Worm (Caenorhabditis elegans) whole organism, L1 larva: ENCODE results near the gene F56C9.8.

ENCODE experiments used
- C04F5.9 ChIP-seq: sonication (generic microtip); optimal IDR thresholded peaks from 2 replicates; lab custom pipeline; 2016; ENCODE audit warnings: missing genetic modification characterization, missing compliant biosample characterization
- C16A3.4 ChIP-seq: fragments of 150-350 bp; optimal IDR thresholded peaks from 2 replicates; lab custom pipeline; 2014; ENCODE audit warnings: missing biosample characterization, missing genetic modification characterization
- C34B4.2 ChIP-seq: sonication (generic microtip); optimal IDR thresholded peaks from 2 replicates; lab custom pipeline; 2017; ENCODE audit warnings: mild to moderate bottlenecking, missing genetic modification characterization, missing compliant biosample characterization
- Y116A8C.19 ChIP-seq: sonication (generic microtip); optimal IDR thresholded peaks from 2 replicates; lab custom pipeline; 2016; ENCODE audit warnings: missing compliant biosample characterization, missing genetic modification characterization, borderline replicate concordance
- alr-1 ChIP-seq: fragments of 200-800 bp; sonication (Bioruptor generic); optimal IDR thresholded peaks from 2 replicates; lab custom pipeline; 2018; ENCODE audit warnings: borderline replicate concordance, mild to moderate bottlenecking, missing genetic modification characterization, missing compliant biosample characterization
- aly-2 ChIP-seq: fragments of 150-350 bp; optimal IDR thresholded peaks from 2 replicates; lab custom pipeline; 2014; ENCODE audit warnings: missing biosample characterization, missing genetic modification characterization
- ama-1 ChIP-seq: fragments of 150-350 bp; optimal IDR thresholded peaks from 2 replicates; lab custom pipeline; 2014
- blmp-1 ChIP-seq: fragments of 150-350 bp; optimal IDR thresholded peaks from 2 replicates; lab custom pipeline; 2014; ENCODE audit warnings: missing biosample characterization, missing genetic modification characterization
- ceh-82 ChIP-seq, 3 experiments: fragments of 150-350 bp in 1 of 3; sonication (generic microtip) in 2 of 3; optimal IDR thresholded peaks; 2 replicates each; lab custom pipeline; 2014 to 2017; ENCODE audit warnings: missing biosample characterization in 3 of 3, missing genetic modification characterization in 3 of 3
- ceh-90 ChIP-seq: sonication (generic microtip); optimal IDR thresholded peaks from 2 replicates; lab custom pipeline; 2016; ENCODE audit warnings: missing genetic modification characterization, missing compliant biosample characterization
- dpl-1 ChIP-seq, 3 experiments: fragments of 150-350 bp in 2 of 3; sonication (generic microtip) in 1 of 3; optimal IDR thresholded peaks; 2 replicates each; lab custom pipeline; 2014 to 2017; ENCODE audit warnings: missing biosample characterization in 3 of 3, missing genetic modification characterization in 3 of 3, missing genetic modification reagents in 3 of 3
- dsc-1 ChIP-seq: sonication (generic microtip); optimal IDR thresholded peaks from 2 replicates; lab custom pipeline; 2016; ENCODE audit warnings: mild to moderate bottlenecking, missing genetic modification characterization, missing compliant biosample characterization
- efl-1 ChIP-seq, 4 experiments: fragments of 150-350 bp; optimal IDR thresholded peaks in 3 of 4; peaks in 1 of 4; 1 replicate in 1 of 4; 2 replicates in 3 of 4; lab custom pipeline; 2014; ENCODE audit warnings: missing biosample characterization in 2 of 4, missing genetic modification characterization in 2 of 4, missing genetic modification reagents in 2 of 4
- efl-3 ChIP-seq: fragments of 200-800 bp; sonication (Bioruptor generic); optimal IDR thresholded peaks from 2 replicates; lab custom pipeline; 2018; ENCODE audit warnings: mild to moderate bottlenecking, missing genetic modification characterization, missing compliant biosample characterization
- egl-13 ChIP-seq: sonication (generic microtip); optimal IDR thresholded peaks from 2 replicates; lab custom pipeline; 2016; ENCODE audit warnings: missing genotype, missing genetic modification reagents, missing genetic modification characterization, missing compliant biosample characterization
- elt-2 ChIP-seq: sonication (generic microtip); optimal IDR thresholded peaks from 2 replicates; lab custom pipeline; 2016; ENCODE audit warnings: missing genetic modification characterization, mild to moderate bottlenecking, inconsistent platforms, missing compliant biosample characterization, missing genetic modification reagents
- elt-3 ChIP-seq, 6 experiments: fragments of 150-350 bp in 1 of 6; sonication (generic microtip); optimal IDR thresholded peaks; 2 replicates each; lab custom pipeline; 2017 to 2018; ENCODE audit warnings: missing biosample characterization in 6 of 6, missing genetic modification characterization in 6 of 6, inconsistent platforms in 1 of 6
- ets-5 ChIP-seq: fragments of 200-800 bp; sonication (Bioruptor generic); IDR thresholded peaks from 2 replicates; pipeline ENCODE4 v1.3.6; 2022; ENCODE audit warnings: missing genetic modification characterization, missing compliant biosample characterization
- fkh-10 ChIP-seq: sonication (generic microtip); optimal IDR thresholded peaks from 2 replicates; lab custom pipeline; 2017; ENCODE audit warnings: missing biosample characterization, missing genetic modification reagents, missing genetic modification characterization
- fkh-4 ChIP-seq: sonication (generic microtip); optimal IDR thresholded peaks from 2 replicates; lab custom pipeline; 2016; ENCODE audit warnings: missing compliant biosample characterization, missing genetic modification characterization, borderline replicate concordance
- fkh-8 ChIP-seq: sonication (generic microtip); optimal IDR thresholded peaks from 2 replicates; lab custom pipeline; 2016; ENCODE audit warnings: mild to moderate bottlenecking, missing genetic modification characterization, missing compliant biosample characterization
- hpl-2 ChIP-seq: fragments of 150-350 bp; optimal IDR thresholded peaks from 2 replicates; lab custom pipeline; 2014; ENCODE audit warnings: missing biosample characterization, missing genetic modification reagents, missing genetic modification characterization
- jun-1 ChIP-seq: fragments of 150-350 bp; optimal IDR thresholded peaks from 2 replicates; lab custom pipeline; 2014; ENCODE audit warnings: missing biosample characterization, missing genetic modification reagents, missing genetic modification characterization
- lin-14 ChIP-seq: fragments of 200-800 bp; sonication (Bioruptor generic); optimal IDR thresholded peaks from 2 replicates; lab custom pipeline; 2018; ENCODE audit warnings: mild to moderate bottlenecking, missing genetic modification characterization, moderate library complexity, missing compliant biosample characterization
- lin-15B ChIP-seq: fragments of 150-350 bp; sonication (generic microtip); optimal IDR thresholded peaks from 3 replicates; lab custom pipeline; 2014; ENCODE audit warnings: missing biosample characterization, missing genetic modification characterization
- lir-3 ChIP-seq: sonication (generic microtip); optimal IDR thresholded peaks from 2 replicates; lab custom pipeline; 2016; ENCODE audit warnings: mild to moderate bottlenecking, missing genetic modification characterization, moderate library complexity, missing compliant biosample characterization; ENCODE audit not compliant: poor library complexity
- mab-9 ChIP-seq: fragments of 200-800 bp; sonication (Bioruptor generic); IDR thresholded peaks from 2 replicates; pipeline ENCODE4 v1.3.6; 2022; ENCODE audit warnings: missing genetic modification reagents, missing genetic modification characterization, missing compliant biosample characterization
- mdl-1 ChIP-seq, 2 experiments: fragments of 150-350 bp; optimal IDR thresholded peaks; 2 replicates each; lab custom pipeline; 2014 to 2017; ENCODE audit warnings: missing biosample characterization in 2 of 2, missing genetic modification characterization in 2 of 2, inconsistent platforms in 1 of 2
- mef-2 ChIP-seq: fragments of 150-350 bp; optimal IDR thresholded peaks from 2 replicates; lab custom pipeline; 2014; ENCODE audit warnings: missing biosample characterization, missing genetic modification characterization
- mep-1 ChIP-seq: fragments of 150-350 bp; optimal IDR thresholded peaks from 2 replicates; lab custom pipeline; 2014; ENCODE audit warnings: missing biosample characterization, missing genetic modification characterization
- nhr-19 ChIP-seq: fragments of 200-800 bp; sonication (Bioruptor generic); conservative IDR thresholded peaks from 2 replicates; pipeline ENCODE4 v1.3.6; 2022; ENCODE audit warnings: missing genetic modification characterization, missing compliant biosample characterization
- nhr-20 ChIP-seq: sonication (generic microtip); optimal IDR thresholded peaks from 2 replicates; lab custom pipeline; 2016; ENCODE audit warnings: mild to moderate bottlenecking, missing genetic modification characterization, missing compliant biosample characterization
- nhr-237 ChIP-seq: fragments of 150-350 bp; optimal IDR thresholded peaks from 2 replicates; lab custom pipeline; 2014; ENCODE audit warnings: missing biosample characterization, missing genetic modification characterization
- nhr-71 ChIP-seq: sonication (generic microtip); optimal IDR thresholded peaks from 2 replicates; lab custom pipeline; 2016; ENCODE audit warnings: mild to moderate bottlenecking, missing genetic modification characterization, moderate library complexity, missing compliant biosample characterization
- nhr-84 ChIP-seq: sonication (generic microtip); optimal IDR thresholded peaks from 2 replicates; lab custom pipeline; 2017; ENCODE audit warnings: missing biosample characterization, missing genetic modification characterization
- nhr-90 ChIP-seq: sonication (generic microtip); optimal IDR thresholded peaks from 2 replicates; lab custom pipeline; 2016; ENCODE audit warnings: mild to moderate bottlenecking, missing genetic modification characterization, missing compliant biosample characterization; ENCODE audit not compliant: poor library complexity
- pax-3 ChIP-seq: fragments of 200-800 bp; sonication (Bioruptor generic); optimal IDR thresholded peaks from 2 replicates; lab custom pipeline; 2018; ENCODE audit warnings: mild to moderate bottlenecking, missing genetic modification characterization, moderate library complexity, missing compliant biosample characterization
- skn-1 ChIP-seq: fragments of 150-350 bp; optimal IDR thresholded peaks from 2 replicates; lab custom pipeline; 2014; ENCODE audit warnings: missing biosample characterization, missing genetic modification characterization
- snpc-4 ChIP-seq: fragments of 150-350 bp; optimal IDR thresholded peaks from 2 replicates; lab custom pipeline; 2014; ENCODE audit warnings: missing biosample characterization, missing genetic modification characterization
- sup-37 ChIP-seq: fragments of 200-800 bp; sonication (Bioruptor generic); optimal IDR thresholded peaks from 2 replicates; lab custom pipeline; 2018; ENCODE audit warnings: mild to moderate bottlenecking, missing genetic modification characterization, missing compliant biosample characterization
- swsn-7 ChIP-seq: sonication (generic microtip); optimal IDR thresholded peaks from 2 replicates; lab custom pipeline; 2016; ENCODE audit warnings: missing genetic modification characterization, missing compliant biosample characterization
- tbx-2 ChIP-seq: sonication (generic microtip); optimal IDR thresholded peaks from 2 replicates; lab custom pipeline; 2016; ENCODE audit warnings: missing genetic modification characterization, missing compliant biosample characterization
- unc-62 ChIP-seq: fragments of 150-350 bp; optimal IDR thresholded peaks from 2 replicates; lab custom pipeline; 2014; ENCODE audit warnings: missing biosample characterization, missing genetic modification reagents, missing genetic modification characterization
- unc-86 ChIP-seq: sonication (generic microtip); optimal IDR thresholded peaks from 2 replicates; lab custom pipeline; 2016; ENCODE audit warnings: missing genetic modification characterization, missing compliant biosample characterization
- xbp-1 ChIP-seq: sonication (generic microtip); optimal IDR thresholded peaks from 2 replicates; lab custom pipeline; 2016; ENCODE audit warnings: missing genetic modification characterization, missing compliant biosample characterization
- zag-1 ChIP-seq: fragments of 150-350 bp; optimal IDR thresholded peaks from 2 replicates; lab custom pipeline; 2014; ENCODE audit warnings: missing biosample characterization, missing genetic modification characterization
- ztf-4 ChIP-seq: fragments of 150-350 bp; optimal IDR thresholded peaks from 2 replicates; lab custom pipeline; 2014; ENCODE audit warnings: missing biosample characterization, missing genetic modification characterization

The F56C9.8 gene

DNA sequence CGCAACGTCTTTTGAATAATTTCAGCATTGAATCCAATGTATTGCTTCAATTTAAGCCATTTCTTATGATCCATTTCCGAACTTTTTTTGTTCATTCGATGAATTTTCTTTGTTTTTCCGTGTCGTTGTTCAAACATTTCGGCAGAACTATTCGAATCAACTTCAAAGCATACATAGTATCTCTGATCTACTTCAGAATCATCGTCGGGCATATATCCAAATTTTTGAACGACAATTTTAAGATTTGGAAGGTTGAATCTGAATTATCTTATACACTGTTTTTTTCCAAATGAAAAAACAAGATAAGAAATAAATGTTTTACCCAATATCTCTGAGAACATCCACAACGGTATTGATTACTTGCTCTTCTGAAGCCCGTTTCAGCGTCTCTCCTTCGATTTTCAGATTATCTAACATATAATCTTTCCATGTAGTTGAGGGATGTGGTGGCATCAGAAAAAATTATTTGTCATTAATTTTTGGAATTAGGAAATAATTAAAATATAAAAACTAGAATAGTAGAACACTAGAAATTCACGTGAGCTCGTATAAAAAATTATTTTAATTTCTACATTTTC, 9.9 kb upstream of the F56C9.8 start, which contains the start of gene lab-2:
TSS of gene lab-2 (minus strand) at position 453 of the 578 bp plus-strand sequence.
- TF ChIP-seq pax-3 (tag; lab: Kevin White, UChicago) (no peak), egl-13 (no peak), lir-3 (no peak), fkh-8 (no peak), mdl-1 (tag; optimal IDR thresholded peaks at IDR 0.05; lab: Kevin White, UChicago) (no peak), alr-1 (tag; lab: Kevin White, UChicago) (no peak), ztf-4 (tag; lab: Kevin White, UChicago) (peak; percentile 49), C04F5.9 (tag; lab: Kevin White, UChicago) (no peak), unc-62 (no peak), unc-86 (tag; lab: Kevin White, UChicago) (no peak), lin-15B (tag; lab: Kevin White, UChicago) (no peak), xbp-1 (tag; lab: Kevin White, UChicago) (no peak), sup-37 (GFP tag; lab: Kevin White, UChicago) (no peak), fkh-10 (GFP tag; lab: Kevin White, UChicago) (no peak), efl-3 (GFP tag; lab: Kevin White, UChicago) (no peak), dpl-1 (GFP tag; optimal IDR thresholded peaks at IDR 0.05; lab: Kevin White, UChicago) (no peak), efl-1 (optimal IDR thresholded peaks at IDR 0.05; lab: Kevin White, UChicago) (no peak), efl-1 (GFP tag; optimal IDR thresholded peaks at IDR 0.05 in 1 of 2; lab: Kevin White, UChicago) (peak in 1 of 2 experiments; percentile 78), mep-1 (no peak), nhr-84 (no peak), C16A3.4 (peak; percentile 7), snpc-4 (tag; lab: Kevin White, UChicago) (no peak), tbx-2 (tag; lab: Kevin White, UChicago) (no peak), C34B4.2 (tag; lab: Kevin White, UChicago) (no peak), elt-2 (tag; lab: Kevin White, UChicago) (peak; percentile 11), aly-2 (peak; percentile 22), zag-1 (tag; lab: Kevin White, UChicago) (no peak), swsn-7 (tag; lab: Kevin White, UChicago) (no peak), ets-5 (no peak), mab-9 (GFP tag; lab: Robert Waterston, UW) (no peak), Y116A8C.19 (tag; lab: Kevin White, UChicago) (no peak), fkh-4 (no peak), nhr-237 (tag; lab: Kevin White, UChicago) (no peak), nhr-90 (peak; percentile 22), lin-14 (GFP tag; lab: Kevin White, UChicago) (no peak), elt-3 (tag; optimal IDR thresholded peaks at IDR 0.05; lab: Kevin White, UChicago) (no peak), nhr-19 (GFP tag; lab: Robert Waterston, UW) (no peak), nhr-20 (no peak), ama-1 (peak; percentile 79), dsc-1 (no peak), mef-2 (tag; lab: Kevin White, UChicago) (no peak), hpl-2 (GFP tag; lab: Kevin White, UChicago) (no peak), nhr-71 (no peak), ceh-90 (tag; lab: Kevin White, UChicago) (no peak), jun-1 (tag; lab: Kevin White, UChicago) (no peak), blmp-1 (tag; lab: Kevin White, UChicago) (no peak), ceh-82 (tag; optimal IDR thresholded peaks at IDR 0.05; lab: Kevin White, UChicago) (no peak), skn-1 (tag; lab: Kevin White, UChicago) (no peak)
